Worm (Caenorhabditis elegans): ENCODE data around the gene Y50D7A.8.

Gene Y50D7A.8

DNA sequence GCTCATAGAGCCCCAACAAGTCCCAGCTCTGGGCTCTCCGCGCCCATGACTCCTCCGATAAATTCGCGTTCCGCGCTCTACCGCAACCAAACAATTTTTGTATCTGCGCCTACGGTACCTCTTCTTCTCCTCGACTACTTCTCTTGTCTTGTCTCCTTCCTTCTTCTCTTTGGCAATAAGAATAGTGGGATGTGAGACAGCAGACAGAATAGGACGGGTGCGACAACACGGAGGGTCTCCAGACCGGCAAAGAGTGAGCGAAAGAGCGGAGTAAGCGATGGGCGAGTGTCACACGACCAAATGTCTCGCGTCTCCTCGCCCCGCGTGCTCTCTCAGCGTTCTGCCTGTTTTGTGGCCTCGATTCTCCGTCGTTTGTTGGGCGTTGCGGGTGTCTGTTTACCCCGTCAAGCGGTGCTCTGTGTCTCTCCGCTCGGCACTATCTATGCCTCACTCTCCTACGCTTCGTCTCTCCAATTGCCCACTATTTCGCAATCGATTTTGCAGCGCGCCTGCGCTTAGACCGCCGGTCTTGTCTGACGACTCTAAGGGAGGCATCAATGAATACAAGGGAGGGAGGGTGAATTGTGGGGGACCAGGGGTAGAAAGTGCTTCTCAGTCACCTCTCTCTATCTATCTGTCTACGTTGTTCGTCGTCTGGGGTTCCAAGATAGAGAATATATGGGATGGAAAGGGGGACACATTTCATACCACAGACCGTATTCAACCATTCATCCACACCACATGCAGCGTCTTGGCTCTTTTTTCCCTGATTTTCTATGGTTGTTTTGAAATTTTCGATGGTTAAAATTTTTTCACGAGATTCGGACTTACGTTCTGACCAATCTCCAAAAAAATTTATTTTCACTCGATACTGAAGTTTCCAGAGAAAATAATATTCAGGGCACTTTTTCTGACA lies 11.8 kb upstream of the Y50D7A.8 start, which contains the start of gene gei-4 (continued):
- TF ChIP-seq aly-2 (tag; optimal IDR thresholded peaks at IDR 0.05) (no peak), nhr-12 (tag; optimal IDR thresholded peaks at IDR 0.05) (no peak)

DNA sequence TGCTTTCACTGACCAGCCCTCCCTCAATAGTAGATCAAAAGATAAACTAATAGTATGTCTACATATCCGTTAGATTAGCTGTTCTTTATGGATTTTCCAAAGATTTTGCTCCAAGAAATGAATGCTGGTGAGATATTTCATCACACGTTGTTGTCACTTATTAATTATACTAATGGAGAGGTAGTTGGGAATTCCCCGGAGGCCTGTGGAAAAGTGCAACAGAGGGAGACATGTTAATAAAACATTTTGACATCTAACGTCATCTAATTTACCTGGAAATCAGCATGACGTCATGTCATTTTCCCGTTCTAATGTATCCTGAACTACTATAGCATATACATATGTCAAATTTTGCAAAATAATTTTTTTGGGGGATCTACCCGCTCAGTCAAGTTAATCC lies 10.0 kb upstream of the Y50D7A.8 start:
- TF ChIP-seq unc-62 (GFP tag; optimal IDR thresholded peaks at IDR 0.05) (no peak), elt-1 (tag; optimal IDR thresholded peaks at IDR 0.05) (no peak), zag-1 (tag; optimal IDR thresholded peaks at IDR 0.05) (no peak), sma-9 (GFP tag; optimal IDR thresholded peaks at IDR 0.05) (peak; percentile 12), sma-9 (tag; optimal IDR thresholded peaks at IDR 0.05) (no peak)

DNA sequence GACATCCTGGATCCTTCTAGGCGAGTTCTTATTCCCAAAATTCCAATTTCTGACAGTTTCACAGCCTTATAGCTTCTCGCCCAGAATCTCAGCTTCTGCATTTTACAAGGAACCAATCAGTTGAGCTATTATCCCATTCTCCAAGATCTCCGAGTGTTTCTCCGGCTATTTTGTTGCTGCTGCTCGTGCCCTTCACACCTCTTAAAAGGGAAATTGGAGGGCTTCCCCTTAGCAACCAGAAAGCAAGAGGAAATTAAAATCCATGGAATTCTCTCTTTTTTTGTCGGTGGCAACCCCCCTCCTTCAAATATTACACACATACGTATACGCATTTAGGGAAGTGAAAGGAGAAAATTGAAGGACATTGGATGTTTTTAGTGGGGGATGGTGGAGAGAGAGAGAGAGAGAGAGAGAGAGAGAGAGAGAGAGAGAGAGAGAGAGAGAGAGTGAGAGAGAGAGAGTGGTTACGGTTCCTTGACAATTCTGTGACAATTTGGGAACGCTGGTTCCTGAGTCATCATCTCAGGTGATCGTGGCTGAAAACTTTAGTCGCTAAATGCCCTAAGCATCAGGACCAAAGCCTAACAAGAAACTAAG lies 8.9 kb upstream of the Y50D7A.8 start:
- peak; percentile 79 for TF ChIP-seq blmp-1 (tag; optimal IDR thresholded peaks at IDR 0.05; ENCODE audit: insufficient read depth)
- TF ChIP-seq nhr-25 (tag; optimal IDR thresholded peaks at IDR 0.05), result peak; percentile 86
- no peak for TF ChIP-seq aly-2 (tag; optimal IDR thresholded peaks at IDR 0.05)
- TF ChIP-seq lsy-2 (tag; optimal IDR thresholded peaks at IDR 0.05), result peak in 1 of 2 experiments; percentile 14
- peak; percentile 40 for TF ChIP-seq ama-1 (optimal IDR thresholded peaks at IDR 0.05)
- no peak for TF ChIP-seq unc-39 (tag; optimal IDR thresholded peaks at IDR 0.05)
- TF ChIP-seq sma-9 (GFP tag; optimal IDR thresholded peaks at IDR 0.05), result no peak
- TF ChIP-seq sma-9 (tag; optimal IDR thresholded peaks at IDR 0.05), result no peak
- no peak for TF ChIP-seq unc-62 (GFP tag; optimal IDR thresholded peaks at IDR 0.05)
- no peak for TF ChIP-seq alr-1 (tag; optimal IDR thresholded peaks at IDR 0.05)
- no peak for TF ChIP-seq elt-1 (tag; optimal IDR thresholded peaks at IDR 0.05)
- peak; percentile 35 for TF ChIP-seq ceh-16 (tag; optimal IDR thresholded peaks at IDR 0.05)
- TF ChIP-seq lin-13 (GFP tag; optimal IDR thresholded peaks at IDR 0.05), result peak; percentile 18
- TF ChIP-seq nhr-6 (tag; optimal IDR thresholded peaks at IDR 0.05), result peak; percentile 66
- peak; percentile 12 for TF ChIP-seq fos-1 (tag; optimal IDR thresholded peaks at IDR 0.05)

DNA sequence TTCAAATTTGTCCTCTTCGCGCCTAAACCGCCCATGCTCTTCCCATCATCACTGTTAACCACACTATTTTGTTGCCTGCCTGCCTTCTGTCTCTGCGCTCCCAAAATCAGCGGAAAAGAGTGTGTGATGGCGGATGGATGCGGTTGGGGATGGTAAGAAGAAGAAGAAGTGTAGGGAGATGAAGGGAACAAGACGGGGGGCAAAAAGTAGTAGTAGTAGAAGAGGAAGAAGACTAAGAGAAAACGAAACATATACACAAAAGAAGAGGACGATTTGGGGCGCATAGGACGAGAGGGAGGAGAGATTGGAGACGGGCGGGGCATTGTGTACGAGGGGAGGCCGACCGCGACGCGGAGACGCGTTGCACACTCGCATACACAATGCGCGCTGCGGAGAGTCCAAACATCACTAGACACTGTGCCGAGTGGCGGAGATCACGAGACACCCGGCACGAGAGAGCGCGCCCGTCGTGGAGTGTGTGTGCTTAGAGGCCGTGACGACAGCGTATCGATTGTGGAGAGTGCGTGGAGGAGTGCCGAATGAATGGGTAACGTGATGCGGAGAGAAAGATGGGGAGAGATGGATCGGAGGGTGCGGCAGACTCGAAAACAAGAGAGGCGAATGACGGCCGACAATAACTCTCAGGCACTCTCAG lies 6.6 kb upstream of the Y50D7A.8 start:
- peak; percentile 57 for TF ChIP-seq fos-1 (tag; optimal IDR thresholded peaks at IDR 0.05)
- TF ChIP-seq nhr-237 (tag; optimal IDR thresholded peaks at IDR 0.05), result peak; percentile 16
- peak; percentile 91 for TF ChIP-seq crh-2 (tag; optimal IDR thresholded peaks at IDR 0.05)
- TF ChIP-seq unc-62 (GFP tag; optimal IDR thresholded peaks at IDR 0.05), result peak; percentile 81
- TF ChIP-seq gmeb-1 (tag; optimal IDR thresholded peaks at IDR 0.05), result peak; percentile 69
- peak; percentile 94 for TF ChIP-seq nhr-21 (tag; optimal IDR thresholded peaks at IDR 0.05)
- TF ChIP-seq lin-11 (tag; optimal IDR thresholded peaks at IDR 0.05), result peak; percentile 94
- TF ChIP-seq sma-9 (GFP tag; optimal IDR thresholded peaks at IDR 0.05), result peak; percentile 86
- no peak for TF ChIP-seq sma-9 (tag; optimal IDR thresholded peaks at IDR 0.05)
- no peak for TF ChIP-seq elt-3 (tag; optimal IDR thresholded peaks at IDR 0.05)
- TF ChIP-seq ZK546.5 (tag; optimal IDR thresholded peaks at IDR 0.05), result peak; percentile 33
- TF ChIP-seq blmp-1 (tag; optimal IDR thresholded peaks at IDR 0.05; ENCODE audit: insufficient read depth), result peak; percentile 66
- TF ChIP-seq mab-5 (tag; optimal IDR thresholded peaks at IDR 0.05), result peak; percentile 86
- peak; percentile 68 for TF ChIP-seq ceh-82 (tag; optimal IDR thresholded peaks at IDR 0.05)
- TF ChIP-seq alr-1 (tag; optimal IDR thresholded peaks at IDR 0.05), result no peak
- TF ChIP-seq lsy-2 (tag; optimal IDR thresholded peaks at IDR 0.05), result peak; percentile 34 to 87
- TF ChIP-seq F13H6.1 (tag; optimal IDR thresholded peaks at IDR 0.05), result peak; percentile 96
- TF ChIP-seq egl-27 (tag; optimal IDR thresholded peaks at IDR 0.05), result peak; percentile 52
- TF ChIP-seq zag-1 (tag; optimal IDR thresholded peaks at IDR 0.05), result peak; percentile 84
- TF ChIP-seq unc-55 (GFP tag; optimal IDR thresholded peaks at IDR 0.05), result peak; percentile 86
- TF ChIP-seq ztf-11 (tag; optimal IDR thresholded peaks at IDR 0.05), result no peak
- peak; percentile 61 for TF ChIP-seq nhr-6 (tag; optimal IDR thresholded peaks at IDR 0.05)
- peak; percentile 79 for TF ChIP-seq sem-4 (tag; optimal IDR thresholded peaks at IDR 0.05)
- peak; percentile 93 for TF ChIP-seq sma-3 (GFP tag; optimal IDR thresholded peaks at IDR 0.05)
- no peak for TF ChIP-seq skn-1 (tag; optimal IDR thresholded peaks at IDR 0.05)
- TF ChIP-seq nhr-10 (tag; optimal IDR thresholded peaks at IDR 0.05), result peak; percentile 46
- TF ChIP-seq nhr-23 (tag; optimal IDR thresholded peaks at IDR 0.05), result no peak
- TF ChIP-seq snpc-4 (tag; optimal IDR thresholded peaks at IDR 0.05), result peak; percentile 38
- peak; percentile 97 for TF ChIP-seq ama-1 (optimal IDR thresholded peaks at IDR 0.05)
- TF ChIP-seq nhr-25 (tag; optimal IDR thresholded peaks at IDR 0.05), result peak; percentile 86
- TF ChIP-seq unc-39 (tag; optimal IDR thresholded peaks at IDR 0.05), result no peak
- peak; percentile 84 for TF ChIP-seq ztf-4 (tag; optimal IDR thresholded peaks at IDR 0.05)
- TF ChIP-seq mdl-1 (tag; optimal IDR thresholded peaks at IDR 0.05), result peak; percentile 64 to 88
- no peak for TF ChIP-seq nhr-11 (tag; optimal IDR thresholded peaks at IDR 0.05)
- TF ChIP-seq nhr-77 (tag; optimal IDR thresholded peaks at IDR 0.05), result no peak
- peak; percentile 80 for TF ChIP-seq Y55F3AM.14 (GFP tag; optimal IDR thresholded peaks at IDR 0.05)
- TF ChIP-seq nhr-129 (tag; optimal IDR thresholded peaks at IDR 0.05), result peak; percentile 85
